Worm (Caenorhabditis elegans) whole organism, L3 larva: ENCODE measurements around the gene M110.3.

Source experiments
- R02D3.7 ChIP-seq: fragments of 150-350 bp; optimal IDR thresholded peaks from 2 replicates; lab custom pipeline; 2014; ENCODE audit warnings: missing biosample characterization, missing genetic modification characterization
- elt-3 ChIP-seq, 3 experiments: fragments of 150-350 bp in 1 of 3; sonication (generic microtip) in 2 of 3; optimal IDR thresholded peaks; 2 replicates in 2 of 3; 4 replicates in 1 of 3; lab custom pipeline; 2014 to 2017; ENCODE audit warnings: missing biosample characterization in 3 of 3, missing genetic modification characterization in 3 of 3
- pha-4 ChIP-seq: fragments of 150-350 bp; optimal IDR thresholded peaks from 2 replicates; lab custom pipeline; 2014; ENCODE audit warnings: missing biosample characterization, missing genetic modification reagents, missing genetic modification characterization
- pqm-1 ChIP-seq: fragments of 150-350 bp; optimal IDR thresholded peaks from 2 replicates; lab custom pipeline; 2017; ENCODE audit warnings: missing biosample characterization, missing genetic modification characterization, inconsistent platforms
- sea-2 ChIP-seq: fragments of 150-350 bp; sonication (generic microtip); optimal IDR thresholded peaks from 4 replicates; lab custom pipeline; 2014; ENCODE audit warnings: missing biosample characterization, missing genetic modification reagents, missing genetic modification characterization
- skn-1 ChIP-seq: fragments of 150-350 bp; optimal IDR thresholded peaks from 2 replicates; lab custom pipeline; 2014; ENCODE audit warnings: missing biosample characterization, missing genetic modification characterization
- ztf-11 ChIP-seq: fragments of 150-350 bp; optimal IDR thresholded peaks from 2 replicates; lab custom pipeline; 2014; ENCODE audit warnings: missing biosample characterization, missing genetic modification characterization

DNA sequence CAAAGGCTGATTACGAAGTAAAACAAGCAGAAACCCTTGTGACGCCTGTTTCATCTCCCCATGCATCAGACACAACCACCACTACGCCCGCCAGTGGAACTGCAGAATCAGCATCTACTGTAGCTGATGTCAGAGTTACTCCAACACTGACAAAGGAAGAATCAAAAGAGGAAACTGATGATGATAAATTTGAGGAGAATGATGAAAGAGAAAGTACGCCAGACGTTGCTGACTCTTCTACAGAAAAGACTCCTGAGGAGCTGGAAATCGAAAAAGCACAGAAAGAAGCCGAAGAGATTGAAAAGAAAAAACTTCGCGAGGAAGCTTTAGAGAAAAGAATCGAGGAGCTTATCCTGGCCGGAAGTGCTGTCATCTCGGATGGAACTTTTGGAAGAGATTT, 1.9 kb upstream of the M110.3 start:
- TF ChIP-seq pqm-1 (tag; lab: Kevin White, UChicago): no peak
- no peak for TF ChIP-seq sea-2 (GFP tag; lab: Kevin White, UChicago)
- no peak for TF ChIP-seq ztf-11
- TF ChIP-seq R02D3.7: no peak
- no peak for TF ChIP-seq skn-1 (tag; lab: Kevin White, UChicago)
- no peak for TF ChIP-seq elt-3 (tag; optimal IDR thresholded peaks at IDR 0.05; lab: Kevin White, UChicago)
- no peak for TF ChIP-seq pha-4 (tag; lab: Kevin White, UChicago)
